Worm (Caenorhabditis elegans) whole organism, L3 larva: ENCODE data around the gene dohh-1.

Experiments used
- R02D3.7 ChIP-seq: fragments of 150-350 bp; optimal IDR thresholded peaks from 2 replicates; lab custom pipeline; 2014; ENCODE audit warnings: missing biosample characterization, missing genetic modification characterization
- aly-2 ChIP-seq: fragments of 150-350 bp; optimal IDR thresholded peaks from 2 replicates; lab custom pipeline; 2014; ENCODE audit warnings: missing biosample characterization, missing genetic modification characterization
- ama-1 ChIP-seq: fragments of 150-350 bp; optimal IDR thresholded peaks from 2 replicates; lab custom pipeline; 2018
- fkh-10 ChIP-seq: sonication (generic microtip); optimal IDR thresholded peaks from 2 replicates; lab custom pipeline; 2017; ENCODE audit warnings: missing biosample characterization, missing genetic modification reagents, missing genetic modification characterization
- fos-1 ChIP-seq: fragments of 150-350 bp; optimal IDR thresholded peaks from 2 replicates; lab custom pipeline; 2014; ENCODE audit warnings: missing biosample characterization, missing genetic modification characterization
- lin-15B ChIP-seq: fragments of 150-350 bp; optimal IDR thresholded peaks from 2 replicates; lab custom pipeline; 2014; ENCODE audit warnings: missing biosample characterization, missing genetic modification characterization
- nhr-237 ChIP-seq: fragments of 150-350 bp; optimal IDR thresholded peaks from 2 replicates; lab custom pipeline; 2014; ENCODE audit warnings: missing biosample characterization, missing genetic modification characterization
- nhr-67 ChIP-seq: fragments of 150-350 bp; optimal IDR thresholded peaks from 2 replicates; lab custom pipeline; 2014; ENCODE audit warnings: missing biosample characterization, missing genetic modification characterization
- skn-1 ChIP-seq: fragments of 150-350 bp; optimal IDR thresholded peaks from 2 replicates; lab custom pipeline; 2014; ENCODE audit warnings: missing biosample characterization, missing genetic modification characterization
- tbx-2 ChIP-seq: sonication (generic microtip); optimal IDR thresholded peaks from 2 replicates; lab custom pipeline; 2016; ENCODE audit warnings: mild to moderate bottlenecking, missing genetic modification characterization, missing compliant biosample characterization

DNA sequence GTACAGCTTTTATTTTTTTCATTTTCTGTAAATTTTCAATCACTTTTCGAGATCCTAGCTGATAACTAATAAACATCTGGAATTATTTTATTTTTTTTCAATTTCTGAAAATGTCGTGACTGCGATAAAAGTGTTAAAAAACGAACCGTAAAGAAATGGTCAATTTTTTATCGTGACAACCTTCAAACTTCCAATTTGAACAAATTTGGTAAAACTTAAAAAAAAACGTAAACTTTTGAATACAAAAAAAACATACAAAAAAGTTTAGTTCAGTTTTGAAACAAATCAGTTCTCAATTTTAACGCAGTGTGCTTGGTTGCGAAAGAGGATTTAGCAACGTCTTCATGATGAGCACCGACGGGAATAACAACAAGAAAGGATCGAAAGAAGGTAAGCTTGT, 7.8 kb upstream of the dohh-1 start, which contains the start of gene C06A1.3:
- TF ChIP-seq ama-1 (no peak), aly-2 (tag; lab: Kevin White, UChicago) (no peak), fos-1 (tag; lab: Kevin White, UChicago) (no peak), lin-15B (tag; lab: Kevin White, UChicago) (no peak), tbx-2 (tag; lab: Kevin White, UChicago) (no peak), fkh-10 (GFP tag; lab: Kevin White, UChicago) (no peak), nhr-67 (no peak), skn-1 (no peak), R02D3.7 (tag; lab: Kevin White, UChicago) (no peak), nhr-237 (tag; lab: Kevin White, UChicago) (no peak)
